Worm (Caenorhabditis elegans) whole organism, L2 larva: ENCODE data around the gene Y75B12B.13.

Experiments used
- ama-1 ChIP-seq: fragments of 150-350 bp; optimal IDR thresholded peaks from 2 replicates; lab custom pipeline; 2018; ENCODE audit warnings: inconsistent platforms
- ceh-16 ChIP-seq: fragments of 150-350 bp; optimal IDR thresholded peaks from 2 replicates; lab custom pipeline; 2014; ENCODE audit warnings: missing biosample characterization, missing genetic modification characterization
- lsy-2 ChIP-seq, 2 experiments: fragments of 150-350 bp in 1 of 2; sonication (generic microtip) in 1 of 2; optimal IDR thresholded peaks; 2 replicates each; lab custom pipeline; 2014 to 2017; ENCODE audit warnings: missing biosample characterization in 2 of 2, missing genetic modification characterization in 2 of 2
- nhr-237 ChIP-seq: fragments of 150-350 bp; optimal IDR thresholded peaks from 2 replicates; lab custom pipeline; 2014; ENCODE audit warnings: missing biosample characterization, missing genetic modification characterization
- nhr-6 ChIP-seq: fragments of 150-350 bp; optimal IDR thresholded peaks from 2 replicates; lab custom pipeline; 2014; ENCODE audit warnings: missing biosample characterization, missing genetic modification characterization
- skn-1 ChIP-seq: sonication (generic microtip); optimal IDR thresholded peaks from 2 replicates; lab custom pipeline; 2017; ENCODE audit warnings: missing biosample characterization, missing genetic modification characterization
- snpc-4 ChIP-seq: fragments of 150-350 bp; optimal IDR thresholded peaks from 2 replicates; lab custom pipeline; 2014; ENCODE audit warnings: missing biosample characterization, missing genetic modification characterization
- ztf-4 ChIP-seq: fragments of 150-350 bp; optimal IDR thresholded peaks from 2 replicates; lab custom pipeline; 2014; ENCODE audit warnings: missing biosample characterization, missing genetic modification characterization

- no peak for TF ChIP-seq ama-1 (lab: Kevin White, UChicago)
- TF ChIP-seq nhr-237 (tag; lab: Kevin White, UChicago): no peak
- TF ChIP-seq ceh-16 (tag; lab: Kevin White, UChicago): no peak
- TF ChIP-seq nhr-6 (tag; lab: Kevin White, UChicago): no peak
- TF ChIP-seq snpc-4 (tag; lab: Kevin White, UChicago): no peak
- TF ChIP-seq lsy-2 (tag; optimal IDR thresholded peaks at IDR 0.05; lab: Kevin White, UChicago): no peak
- no peak for TF ChIP-seq skn-1 (tag; lab: Kevin White, UChicago)
- TF ChIP-seq ztf-4: no peak
Observed at ce11 chrV:15179757-15180156, 14.1 kb downstream of the Y75B12B.13 start, which contains the start of gene T09F5.10.
